Worm (Caenorhabditis elegans) whole organism, L2 larva: ENCODE results near the gene F11D11.6.

Experiments used
- C34F6.9 ChIP-seq: fragments of 150-350 bp; optimal IDR thresholded peaks from 2 replicates; lab custom pipeline; 2014; ENCODE audit warnings: missing biosample characterization, missing genetic modification characterization
- F13H6.1 ChIP-seq: sonication (generic microtip); optimal IDR thresholded peaks from 2 replicates; lab custom pipeline; 2016; ENCODE audit warnings: missing genetic modification characterization, missing compliant biosample characterization
- Y55F3AM.14 ChIP-seq: fragments of 200-800 bp; sonication (Bioruptor generic); optimal IDR thresholded peaks from 2 replicates; lab custom pipeline; 2018; ENCODE audit warnings: mild to moderate bottlenecking, missing genetic modification characterization, missing compliant biosample characterization
- alr-1 ChIP-seq: fragments of 150-350 bp; optimal IDR thresholded peaks from 2 replicates; lab custom pipeline; 2014; ENCODE audit warnings: missing biosample characterization, missing genetic modification characterization
- aly-2 ChIP-seq: fragments of 150-350 bp; optimal IDR thresholded peaks from 2 replicates; lab custom pipeline; 2014; ENCODE audit warnings: missing biosample characterization, missing genetic modification characterization
- blmp-1 ChIP-seq: sonication (generic microtip); optimal IDR thresholded peaks from 2 replicates; lab custom pipeline; 2017; ENCODE audit warnings: missing genetic modification characterization, mild to moderate bottlenecking, missing compliant biosample characterization, antibody characterized with exemption, moderate library complexity; ENCODE audit not compliant: insufficient read depth
- ceh-16 ChIP-seq: fragments of 150-350 bp; optimal IDR thresholded peaks from 2 replicates; lab custom pipeline; 2014; ENCODE audit warnings: missing biosample characterization, missing genetic modification characterization
- egl-27 ChIP-seq: sonication (generic microtip); optimal IDR thresholded peaks from 3 replicates; lab custom pipeline; 2017; ENCODE audit warnings: missing biosample characterization, missing genetic modification reagents, missing genetic modification characterization
- elt-1 ChIP-seq: fragments of 150-350 bp; optimal IDR thresholded peaks from 2 replicates; lab custom pipeline; 2014; ENCODE audit warnings: missing biosample characterization, missing genetic modification characterization
- elt-3 ChIP-seq: sonication (generic microtip); optimal IDR thresholded peaks from 2 replicates; lab custom pipeline; 2017; ENCODE audit warnings: missing biosample characterization, missing genetic modification characterization
- fos-1 ChIP-seq: fragments of 150-350 bp; optimal IDR thresholded peaks from 2 replicates; lab custom pipeline; 2014; ENCODE audit warnings: missing biosample characterization, missing genetic modification characterization
- gmeb-1 ChIP-seq: fragments of 150-350 bp; optimal IDR thresholded peaks from 2 replicates; lab custom pipeline; 2014; ENCODE audit warnings: missing biosample characterization, missing genetic modification characterization
- lin-11 ChIP-seq: fragments of 150-350 bp; sonication (generic microtip); optimal IDR thresholded peaks from 2 replicates; lab custom pipeline; 2014; ENCODE audit warnings: missing biosample characterization, missing genetic modification characterization, inconsistent platforms, mixed read lengths
- lin-13 ChIP-seq: fragments of 150-350 bp; optimal IDR thresholded peaks from 2 replicates; lab custom pipeline; 2014; ENCODE audit warnings: missing biosample characterization, missing genetic modification reagents, missing genetic modification characterization
- nhr-10 ChIP-seq: sonication (generic microtip); optimal IDR thresholded peaks from 2 replicates; lab custom pipeline; 2017; ENCODE audit warnings: missing biosample characterization, missing genetic modification characterization
- nhr-11 ChIP-seq: fragments of 150-350 bp; optimal IDR thresholded peaks from 2 replicates; lab custom pipeline; 2014; ENCODE audit warnings: missing biosample characterization, missing genetic modification characterization
- nhr-12 ChIP-seq: fragments of 150-350 bp; optimal IDR thresholded peaks from 2 replicates; lab custom pipeline; 2014; ENCODE audit warnings: missing biosample characterization, missing genetic modification characterization
- nhr-129 ChIP-seq: fragments of 150-350 bp; optimal IDR thresholded peaks from 2 replicates; lab custom pipeline; 2014; ENCODE audit warnings: missing biosample characterization, missing genetic modification characterization
- nhr-23 ChIP-seq: fragments of 150-350 bp; optimal IDR thresholded peaks from 2 replicates; lab custom pipeline; 2014; ENCODE audit warnings: missing biosample characterization, missing genetic modification reagents, missing genetic modification characterization
- nhr-237 ChIP-seq: fragments of 150-350 bp; optimal IDR thresholded peaks from 2 replicates; lab custom pipeline; 2014; ENCODE audit warnings: missing biosample characterization, missing genetic modification characterization
- peb-1 ChIP-seq: fragments of 150-350 bp; optimal IDR thresholded peaks from 2 replicates; lab custom pipeline; 2014; ENCODE audit warnings: missing biosample characterization, missing genetic modification characterization
- skn-1 ChIP-seq: sonication (generic microtip); optimal IDR thresholded peaks from 2 replicates; lab custom pipeline; 2017; ENCODE audit warnings: missing biosample characterization, missing genetic modification characterization
- sma-3 ChIP-seq: sonication (generic microtip); optimal IDR thresholded peaks from 2 replicates; lab custom pipeline; 2016; ENCODE audit warnings: missing genetic modification reagents, missing genetic modification characterization, missing compliant biosample characterization
- sma-9 ChIP-seq, 2 experiments: fragments of 150-350 bp in 1 of 2; sonication (generic microtip) in 1 of 2; optimal IDR thresholded peaks; 2 replicates each; lab custom pipeline; 2014 to 2016; ENCODE audit warnings: missing genetic modification characterization in 2 of 2, mild to moderate bottlenecking in 1 of 2, missing biosample characterization in 1 of 2, missing compliant biosample characterization in 1 of 2, missing genetic modification reagents in 1 of 2, moderate library complexity in 1 of 2
- unc-55 ChIP-seq: fragments of 150-350 bp; sonication (generic microtip); optimal IDR thresholded peaks from 3 replicates; lab custom pipeline; 2014; ENCODE audit warnings: missing biosample characterization, missing genetic modification reagents, missing genetic modification characterization
- unc-62 ChIP-seq: fragments of 150-350 bp; optimal IDR thresholded peaks from 2 replicates; lab custom pipeline; 2014; ENCODE audit warnings: missing biosample characterization, missing genetic modification reagents, missing genetic modification characterization
- ztf-11 ChIP-seq: sonication (generic microtip); optimal IDR thresholded peaks from 2 replicates; lab custom pipeline; 2017; ENCODE audit warnings: missing biosample characterization, missing genetic modification characterization
- ztf-4 ChIP-seq: fragments of 150-350 bp; optimal IDR thresholded peaks from 2 replicates; lab custom pipeline; 2014; ENCODE audit warnings: missing biosample characterization, missing genetic modification characterization

Gene F11D11.6

DNA sequence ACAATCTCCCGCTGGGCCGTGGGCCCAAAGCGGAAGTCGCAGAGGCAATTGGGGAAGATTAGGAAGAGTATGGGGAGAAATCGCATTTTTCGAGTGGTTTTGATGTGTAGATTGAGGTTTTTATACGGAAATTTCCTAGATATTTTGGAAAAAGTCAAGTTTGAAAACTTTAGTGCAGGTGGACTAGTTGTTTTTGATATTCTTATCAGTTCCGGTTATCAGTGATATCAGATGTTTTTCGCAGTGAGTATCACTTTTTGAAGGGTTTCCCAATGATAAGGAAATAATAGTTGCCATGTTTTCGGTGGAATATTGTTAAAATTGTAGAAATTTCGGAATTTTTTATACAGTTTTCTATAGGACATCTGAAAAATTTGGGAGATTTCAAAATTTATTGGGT is 18.6 kb downstream of the F11D11.6 start, which contains the start of gene scl-20:
scl-20 (minus strand) TSS at position 101 of the 400 bp plus-strand sequence.
- no peak for TF ChIP-seq sma-3 (GFP tag; lab: Kevin White, UChicago)
- no peak for TF ChIP-seq nhr-11 (tag; lab: Kevin White, UChicago)
- TF ChIP-seq gmeb-1 (tag; lab: Kevin White, UChicago): no peak
- TF ChIP-seq skn-1: no peak
- no peak for TF ChIP-seq ztf-11 (tag; lab: Kevin White, UChicago)
- TF ChIP-seq ceh-16: no peak
- TF ChIP-seq fos-1: no peak
- TF ChIP-seq C34F6.9 (tag; lab: Kevin White, UChicago): no peak
- no peak for TF ChIP-seq nhr-129 (tag; lab: Kevin White, UChicago)
- no peak for TF ChIP-seq alr-1
- no peak for TF ChIP-seq ztf-4
- no peak for TF ChIP-seq F13H6.1
- no peak for TF ChIP-seq nhr-23 (tag; lab: Kevin White, UChicago)
- TF ChIP-seq nhr-237 (tag; lab: Kevin White, UChicago): no peak

DNA sequence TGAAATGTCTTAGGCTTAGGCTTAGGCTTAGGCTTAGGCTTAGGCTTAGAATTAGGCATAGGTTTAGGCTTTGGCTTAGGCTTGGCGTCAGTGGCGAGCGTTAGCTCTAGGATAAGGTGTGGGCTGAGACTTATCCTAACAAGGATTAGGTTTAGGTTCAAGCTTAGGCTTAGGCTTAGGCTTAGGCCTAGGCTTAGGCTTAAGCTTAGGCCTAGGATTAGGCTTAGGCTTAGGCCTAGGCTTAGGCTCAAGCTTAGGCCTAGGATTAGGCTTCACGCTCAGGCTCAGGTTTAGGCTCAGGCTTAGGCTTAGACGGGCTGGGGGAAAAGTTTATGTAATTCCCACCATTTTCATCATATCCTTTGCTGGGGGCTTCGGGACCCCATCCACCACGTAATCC is 19.0 kb downstream of the F11D11.6 start:
- TF ChIP-seq aly-2 (tag; lab: Kevin White, UChicago) (no peak), unc-55 (no peak), Y55F3AM.14 (GFP tag; lab: Kevin White, UChicago) (no peak), nhr-10 (no peak), C34F6.9 (tag; lab: Kevin White, UChicago) (no peak), elt-3 (tag; lab: Kevin White, UChicago) (no peak), egl-27 (tag; lab: Kevin White, UChicago) (no peak), nhr-12 (tag; lab: Kevin White, UChicago) (no peak), elt-1 (tag; lab: Kevin White, UChicago) (no peak)

DNA sequence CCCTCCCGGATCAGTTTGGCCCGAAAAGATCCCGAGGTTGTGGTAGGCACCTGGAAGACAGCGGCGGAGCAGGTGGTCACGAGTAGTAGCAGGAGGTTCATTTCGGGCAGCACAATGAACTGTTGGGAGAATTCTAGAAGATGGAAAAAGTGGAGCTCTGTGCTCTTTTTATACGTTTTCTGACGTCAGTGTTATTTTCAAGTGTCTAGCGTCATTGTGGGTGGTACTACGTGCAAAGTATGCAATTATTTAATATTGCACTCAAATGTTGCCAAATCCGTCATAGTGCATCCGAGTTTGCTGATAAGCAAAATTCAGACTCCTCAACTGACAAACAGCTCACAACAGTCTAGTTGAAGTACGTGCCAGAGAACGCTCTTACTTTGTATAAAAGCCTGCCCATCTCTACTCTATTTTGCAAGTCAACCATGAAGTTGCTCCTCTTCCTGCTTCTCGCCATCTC is 21.3 kb downstream of the F11D11.6 start, which contains the start of the genes asp-18 and scl-19:
asp-18 (minus strand) TSS at position 101 of the 463 bp plus-strand sequence.
scl-19 (plus strand) TSS at position 413 of the 463 bp plus-strand sequence.
- no peak for TF ChIP-seq ceh-16
- TF ChIP-seq nhr-11 (tag; lab: Kevin White, UChicago): no peak

DNA sequence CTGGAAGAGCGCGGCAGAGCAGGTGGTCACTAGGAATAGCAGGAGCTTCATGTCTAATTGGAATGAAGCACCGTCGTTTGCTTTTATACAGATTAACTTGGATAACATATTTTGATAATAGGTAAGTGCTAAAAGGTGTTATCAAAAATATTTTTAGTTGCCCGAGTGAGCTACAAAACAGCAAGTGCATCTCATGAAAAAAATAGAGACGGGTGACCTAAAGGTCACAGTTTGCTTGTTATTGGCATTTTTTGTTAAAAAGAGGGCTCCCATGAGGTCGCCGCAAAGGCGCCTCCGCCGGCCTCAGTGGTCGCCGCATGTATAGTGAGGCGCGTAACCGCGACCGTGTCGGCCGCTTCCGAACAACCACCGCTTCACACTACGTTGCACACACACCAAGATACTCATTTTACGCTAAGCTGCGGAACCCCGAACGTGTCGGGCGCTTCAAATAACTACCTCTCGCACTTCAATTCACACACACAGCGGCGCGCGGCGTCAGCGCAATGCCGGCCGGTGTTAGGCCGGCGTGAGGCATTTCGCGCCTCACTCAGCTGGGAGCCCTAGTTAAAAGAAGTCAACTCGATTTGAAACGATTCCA is 23.5 kb downstream of the F11D11.6 start, which contains the start of gene asp-19:
asp-19 (minus strand) TSS at position 51 of the 601 bp plus-strand sequence.
- TF ChIP-seq ztf-4 (no peak), unc-62 (GFP tag; lab: Kevin White, UChicago) (no peak), sma-9 (GFP tag; optimal IDR thresholded peaks at IDR 0.05; lab: Kevin White, UChicago) (no peak), sma-9 (tag; optimal IDR thresholded peaks at IDR 0.05; lab: Kevin White, UChicago) (no peak), unc-55 (no peak), lin-11 (tag; lab: Kevin White, UChicago) (no peak), ceh-16 (no peak)

DNA sequence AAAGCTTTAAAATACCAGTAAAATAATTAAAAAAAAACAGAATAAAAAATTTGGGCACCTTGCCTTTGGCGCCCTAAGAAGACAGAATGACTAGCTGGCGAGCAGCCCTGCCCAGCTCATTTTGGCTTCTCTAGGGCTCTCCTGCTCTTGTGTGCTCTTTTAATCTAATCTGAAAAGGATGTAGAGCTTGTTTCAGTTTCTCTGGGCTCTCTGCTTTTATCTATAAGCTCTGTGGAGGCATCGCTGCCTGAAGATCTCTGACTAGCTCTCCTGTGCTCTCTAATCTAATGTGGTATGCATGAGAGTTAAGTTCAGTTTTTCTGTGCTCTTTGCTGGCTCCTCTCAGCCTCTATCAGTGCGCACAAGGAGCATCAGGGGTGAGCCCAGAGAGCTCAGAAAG is 27.1 kb downstream of the F11D11.6 start:
- TF ChIP-seq C34F6.9 (tag; lab: Kevin White, UChicago) (peak; percentile 21), elt-3 (tag; lab: Kevin White, UChicago) (no peak), nhr-23 (tag; lab: Kevin White, UChicago) (no peak), alr-1 (no peak), unc-55 (peak; percentile 23)

DNA sequence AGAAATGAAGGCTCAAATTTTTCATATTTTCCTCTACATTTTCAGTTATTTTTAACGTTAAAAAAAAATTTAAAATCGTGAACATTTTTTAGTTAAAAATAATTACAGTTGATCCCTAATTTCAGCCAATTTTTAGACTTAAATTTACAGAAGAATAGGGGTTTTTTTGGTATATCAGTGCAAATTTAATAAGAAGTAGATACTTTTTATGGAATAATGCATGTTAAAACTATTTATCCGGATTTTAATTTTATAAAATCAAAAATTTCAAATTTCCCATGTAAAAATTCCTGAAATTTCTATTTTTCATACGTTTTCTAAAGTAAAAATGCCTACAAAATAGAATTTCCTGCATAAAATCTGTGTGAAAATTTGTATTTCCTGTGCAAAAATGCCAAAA is 28.9 kb downstream of the F11D11.6 start:
- no peak for TF ChIP-seq F13H6.1
- TF ChIP-seq nhr-23 (tag; lab: Kevin White, UChicago): no peak
- TF ChIP-seq ceh-16: no peak
- TF ChIP-seq ztf-11 (tag; lab: Kevin White, UChicago): no peak
- TF ChIP-seq lin-13 (GFP tag; lab: Kevin White, UChicago): no peak
- TF ChIP-seq egl-27 (tag; lab: Kevin White, UChicago): no peak
- TF ChIP-seq lin-11 (tag; lab: Kevin White, UChicago): no peak
- TF ChIP-seq peb-1 (tag; lab: Kevin White, UChicago): no peak
- no peak for TF ChIP-seq elt-3 (tag; lab: Kevin White, UChicago)
- TF ChIP-seq blmp-1 (tag; lab: Kevin White, UChicago): no peak
- no peak for TF ChIP-seq sma-3 (GFP tag; lab: Kevin White, UChicago)
